Worm (Caenorhabditis elegans) whole organism, mixed stage, embryonic: Measurements from ENCODE around the gene swt-4.

Experiments
- ces-1 ChIP-seq: fragments of 150-350 bp; optimal IDR thresholded peaks from 2 replicates; lab custom pipeline; 2014; ENCODE audit warnings: missing biosample characterization, missing genetic modification reagents, missing genetic modification characterization
- elt-3 ChIP-seq: fragments of 150-350 bp; optimal IDR thresholded peaks from 2 replicates; lab custom pipeline; 2014; ENCODE audit warnings: missing biosample characterization, missing genetic modification characterization
- mep-1 ChIP-seq: fragments of 150-350 bp; optimal IDR thresholded peaks from 2 replicates; lab custom pipeline; 2017; ENCODE audit warnings: missing biosample characterization, missing genetic modification reagents, missing genetic modification characterization, inconsistent platforms
- nhr-12 ChIP-seq: fragments of 150-350 bp; optimal IDR thresholded peaks from 2 replicates; lab custom pipeline; 2014; ENCODE audit warnings: missing biosample characterization, missing genetic modification characterization
- nhr-28 ChIP-seq: fragments of 150-350 bp; optimal IDR thresholded peaks from 2 replicates; lab custom pipeline; 2014; ENCODE audit warnings: missing biosample characterization, missing genetic modification characterization
- nhr-76 ChIP-seq: sonication (generic microtip); optimal IDR thresholded peaks from 2 replicates; lab custom pipeline; 2017; ENCODE audit warnings: missing biosample characterization, missing genetic modification characterization
- pha-4 ChIP-seq: fragments of 150-350 bp; optimal IDR thresholded peaks from 2 replicates; lab custom pipeline; 2018; ENCODE audit warnings: missing biosample characterization, missing genetic modification reagents, missing genetic modification characterization
- sem-2 ChIP-seq: fragments of 200-800 bp; sonication (Bioruptor generic); optimal IDR thresholded peaks from 2 replicates; lab custom pipeline; 2018; ENCODE audit warnings: mild to moderate bottlenecking, missing genetic modification characterization, missing compliant biosample characterization
- unc-120 ChIP-seq: sonication (generic microtip); optimal IDR thresholded peaks from 2 replicates; lab custom pipeline; 2017; ENCODE audit warnings: missing genetic modification characterization, missing compliant biosample characterization; ENCODE audit not compliant: poor library complexity, severe bottlenecking
- unc-39 ChIP-seq: fragments of 150-350 bp; optimal IDR thresholded peaks from 2 replicates; lab custom pipeline; 2014; ENCODE audit warnings: missing biosample characterization, missing genetic modification characterization
- unc-62 ChIP-seq: fragments of 150-350 bp; optimal IDR thresholded peaks from 2 replicates; lab custom pipeline; 2014; ENCODE audit warnings: missing biosample characterization, missing genetic modification reagents, missing genetic modification characterization
- ztf-11 ChIP-seq: fragments of 150-350 bp; optimal IDR thresholded peaks from 2 replicates; lab custom pipeline; 2014; ENCODE audit warnings: missing biosample characterization, missing genetic modification characterization

DNA sequence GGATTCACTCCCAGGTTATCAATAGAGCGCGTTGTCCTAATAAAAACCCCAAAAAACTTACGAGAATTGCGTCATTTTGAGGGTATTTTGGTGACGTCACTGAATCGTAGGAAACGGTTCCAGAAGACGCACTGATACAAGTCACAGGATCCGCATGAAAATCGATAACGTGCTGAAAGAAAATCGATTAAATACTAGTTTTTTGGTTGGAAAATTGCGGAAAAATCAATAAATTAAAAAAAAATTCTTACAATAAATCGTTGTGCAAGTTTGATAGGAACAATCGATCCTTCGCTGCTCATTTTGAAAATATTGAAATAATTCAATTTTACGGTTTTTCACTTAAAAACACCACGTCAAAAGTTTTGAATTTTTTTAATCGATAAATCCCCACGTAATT is 25.7 kb downstream of the swt-4 start, which contains the start of gene Y39A1A.2:
- TF ChIP-seq sem-2 (GFP tag; lab: Kevin White, UChicago) (no peak), ztf-11 (tag; lab: Kevin White, UChicago) (no peak), pha-4 (tag; lab: Kevin White, UChicago) (no peak), unc-120 (tag; lab: Kevin White, UChicago) (no peak), nhr-12 (no peak), unc-39 (tag; lab: Kevin White, UChicago) (no peak), ces-1 (GFP tag; lab: Kevin White, UChicago) (no peak), unc-62 (no peak), nhr-76 (tag; lab: Kevin White, UChicago) (no peak), elt-3 (tag; lab: Kevin White, UChicago) (no peak), nhr-28 (no peak), mep-1 (tag; lab: Kevin White, UChicago) (no peak)
